Fruit fly (Drosophila melanogaster): ENCODE data around the gene pch2.

The pch2 gene

DNA sequence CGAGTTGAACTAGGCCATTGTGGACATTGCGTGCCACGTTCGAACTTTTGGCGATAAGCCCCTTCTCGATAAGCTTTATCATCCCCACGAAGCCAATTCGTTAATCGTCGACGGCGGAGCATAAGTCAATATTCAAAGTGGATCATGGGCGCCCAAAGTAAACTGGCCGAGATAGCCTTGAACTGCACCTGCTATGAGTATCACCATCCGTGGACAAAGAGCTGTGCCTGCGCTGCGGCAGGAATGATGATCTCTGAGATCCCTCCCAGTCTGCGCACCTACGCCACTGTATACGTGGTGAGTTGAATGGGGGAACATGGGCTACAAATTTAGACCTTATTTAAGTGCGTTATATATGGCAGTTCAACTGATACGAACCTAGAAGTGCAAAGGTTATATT is 37.3 kb downstream of the pch2 start (continued):
- TF ChIP-seq lab (GFP tag; optimal IDR thresholded peaks at IDR 0.05) (peak; percentile 62), CG7839 (tag; optimal IDR thresholded peaks at IDR 0.05) (peak; percentile 50), CG2129 (GFP tag; IDR thresholded peaks at IDR 0.05; ENCODE audit: partially characterized antibody) (no peak), corto (GFP tag; optimal IDR thresholded peaks at IDR 0.05) (no peak), TFAM (GFP tag; optimal IDR thresholded peaks at IDR 0.05) (no peak), CG3065 (GFP tag; optimal IDR thresholded peaks at IDR 0.05) (no peak), rib (GFP tag; IDR thresholded peaks at IDR 0.05) (no peak), CG6272 (GFP tag; IDR thresholded peaks at IDR 0.05) (no peak), CG9932 (GFP tag; IDR thresholded peaks at IDR 0.05) (peak; percentile 47; the same call in 1 of the 2 replicates), Ada2b (GFP tag; IDR thresholded peaks at IDR 0.05) (peak; percentile 12; the same call in 1 of the 2 replicates), lmd (GFP tag; IDR thresholded peaks at IDR 0.05) (peak; percentile 56; the same call in 1 of the 2 replicates), CG13296 (GFP tag; optimal IDR thresholded peaks at IDR 0.05) (no peak), CG17612 (GFP tag; IDR thresholded peaks at IDR 0.05) (no peak), nerfin-1 (tag; optimal IDR thresholded peaks at IDR 0.05) (no peak), oc (tag; optimal IDR thresholded peaks at IDR 0.05) (no peak), E2f1 (GFP tag; IDR thresholded peaks at IDR 0.05) (peak; percentile 51), CG13624 (GFP tag; optimal IDR thresholded peaks at IDR 0.05) (no peak), B-H1 (GFP tag; IDR thresholded peaks at IDR 0.05) (no peak), lola (GFP tag; optimal IDR thresholded peaks at IDR 0.05) (no peak), E2f2 (GFP tag; IDR thresholded peaks at IDR 0.05) (0 out of 2 replicates have a peak, but pooled peaks have one; percentile 9), CG11723 (GFP tag; optimal IDR thresholded peaks at IDR 0.05) (no peak), jigr1 (GFP tag; IDR thresholded peaks at IDR 0.05) (no peak), grau (tag; optimal IDR thresholded peaks at IDR 0.05) (no peak), chm (GFP tag; IDR thresholded peaks at IDR 0.05) (peak; percentile 65; the same call in 1 of the 2 replicates), chinmo (GFP tag; IDR thresholded peaks at IDR 0.05; ENCODE audit: partially characterized antibody) (no peak), Rfx (GFP tag; IDR thresholded peaks at IDR 0.05) (peak; percentile 62), zf30C (GFP tag; optimal IDR thresholded peaks at IDR 0.05) (no peak), Dip2 (GFP tag; IDR thresholded peaks at IDR 0.05) (no peak), CG12236 (GFP tag; optimal IDR thresholded peaks at IDR 0.05) (no peak), Ets97D (GFP tag; optimal IDR thresholded peaks at IDR 0.05) (no peak), ase (GFP tag; IDR thresholded peaks at IDR 0.05) (no peak), NFAT (GFP tag; IDR thresholded peaks at IDR 0.05) (0 out of 2 replicates have a peak, but pooled peaks have one; percentile 25), CG6175 (GFP tag; IDR thresholded peaks at IDR 0.05) (no peak), her (GFP tag; optimal IDR thresholded peaks at IDR 0.05) (peak; percentile 21), Jarid2 (GFP tag; optimal IDR thresholded peaks at IDR 0.05) (no peak), CG10462 (GFP tag; optimal IDR thresholded peaks at IDR 0.05) (no peak), CG3847 (GFP tag; IDR thresholded peaks at IDR 0.05) (peak; percentile 20; the same call in 1 of the 2 replicates), lov (optimal IDR thresholded peaks at IDR 0.05) (no peak), lov (GFP tag; IDR thresholded peaks at IDR 0.05) (no peak), CG12659 (GFP tag; optimal IDR thresholded peaks at IDR 0.05) (peak; percentile 23), grn (GFP tag; optimal IDR thresholded peaks at IDR 0.05) (no peak), CG6765 (GFP tag; optimal IDR thresholded peaks at IDR 0.05) (no peak), nom (GFP tag; optimal IDR thresholded peaks at IDR 0.05) (no peak), pros (GFP tag; optimal IDR thresholded peaks at IDR 0.05) (no peak), Hr3 (GFP tag; optimal IDR thresholded peaks at IDR 0.05) (no peak), CG7556 (GFP tag; optimal IDR thresholded peaks at IDR 0.05) (peak; percentile 18), CG3281 (GFP tag; optimal IDR thresholded peaks at IDR 0.05) (peak; percentile 2), CG4360 (GFP tag; IDR thresholded peaks at IDR 0.05) (no peak), CTCF (GFP tag; optimal IDR thresholded peaks at IDR 0.05) (no peak), CG10267 (tag; optimal IDR thresholded peaks at IDR 0.05) (no peak), CG7987 (GFP tag; optimal IDR thresholded peaks at IDR 0.05) (no peak), br (optimal IDR thresholded peaks at IDR 0.05) (no peak), z (GFP tag; IDR thresholded peaks at IDR 0.05) (no peak)

Measured in whole organism, embryonic.